Worm (Caenorhabditis elegans): ENCODE data around the gene F23H11.5.

DNA sequence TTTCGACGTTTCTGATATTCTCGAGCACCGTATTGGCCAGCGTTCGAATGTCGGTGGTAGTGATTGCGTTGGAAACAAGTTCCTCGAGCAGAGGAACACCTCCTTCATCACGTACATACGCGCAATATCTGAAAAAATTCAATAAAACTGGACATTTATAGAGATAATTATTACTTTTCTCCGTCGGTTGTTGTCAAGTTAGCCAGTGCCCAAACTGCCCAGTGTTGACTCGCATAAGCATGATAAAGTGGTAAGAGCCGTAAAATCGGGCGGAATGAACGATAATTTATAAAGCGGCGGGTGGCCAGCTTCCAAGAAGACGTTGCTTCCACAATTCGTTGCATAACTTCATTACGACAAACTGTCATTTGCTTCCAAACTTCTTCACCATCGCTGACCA is 26.8 kb downstream of the F23H11.5 start:
- TF ChIP-seq nfya-1 (tag; optimal IDR thresholded peaks at IDR 0.05; ENCODE audit: insufficient read depth) (no peak), skn-1 (tag; optimal IDR thresholded peaks at IDR 0.05) (no peak), unc-39 (tag; optimal IDR thresholded peaks at IDR 0.05) (no peak), nhr-25 (tag; optimal IDR thresholded peaks at IDR 0.05) (no peak), pha-4 (tag; optimal IDR thresholded peaks at IDR 0.05) (no peak), nhr-11 (tag; optimal IDR thresholded peaks at IDR 0.05) (no peak), ama-1 (optimal IDR thresholded peaks at IDR 0.05) (no peak), nhr-12 (tag; optimal IDR thresholded peaks at IDR 0.05) (no peak), fos-1 (tag; optimal IDR thresholded peaks at IDR 0.05) (no peak), mdl-1 (tag; optimal IDR thresholded peaks at IDR 0.05) (no peak), nhr-237 (tag; optimal IDR thresholded peaks at IDR 0.05) (no peak), fkh-10 (GFP tag; optimal IDR thresholded peaks at IDR 0.05) (no peak), unc-62 (GFP tag; optimal IDR thresholded peaks at IDR 0.05) (no peak), pqm-1 (tag; optimal IDR thresholded peaks at IDR 0.05) (no peak)

Data from whole organism, L3 larva.